Fruit fly (Drosophila melanogaster) S2 (cell line): Measurements from ENCODE around the gene Mink.

Source experiments
- CG8478 ChIP-seq: fragments of >200 bp; optimal IDR thresholded peaks from 2 replicates; lab custom pipeline; 2018
- CTCF ChIP-seq, 2 experiments: fragments of >200 bp; optimal IDR thresholded peaks; 2 replicates each; lab custom pipeline; 2018

Mink gene

dm6 chr3R:24906648-24907047, 15.6 kb upstream of the Mink start:
- TF ChIP-seq CG8478 (lab: Kevin White, UChicago) = no peak
- TF ChIP-seq CTCF (optimal IDR thresholded peaks at IDR 0.05; lab: Kevin White, UChicago) = no peak

dm6 chr3R:24908034-24908433, 14.2 kb upstream of the Mink start:
- TF ChIP-seq CTCF (optimal IDR thresholded peaks at IDR 0.05; lab: Kevin White, UChicago) = no peak
- TF ChIP-seq CG8478 (lab: Kevin White, UChicago) = no peak

DNA sequence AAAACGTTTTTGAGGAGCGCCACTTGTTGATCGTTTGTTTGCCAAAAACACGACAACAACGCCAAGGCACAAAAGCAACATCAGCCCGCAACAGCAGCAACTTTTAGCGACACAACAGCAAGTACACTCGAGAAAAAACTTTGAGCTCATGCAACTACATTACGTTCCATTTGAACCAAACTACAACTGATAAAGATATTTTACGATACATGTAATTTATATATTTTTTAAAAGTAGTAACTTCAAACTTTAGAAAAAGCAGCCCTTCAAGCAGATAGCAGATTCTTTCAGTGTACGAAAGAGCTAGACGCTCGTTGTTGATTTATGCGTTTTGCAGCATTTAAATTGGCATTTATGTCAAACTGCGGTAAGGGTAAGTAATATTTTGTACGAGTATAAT, 12.2 kb upstream of the Mink start:
- TF ChIP-seq CG8478 (lab: Kevin White, UChicago) (no peak), CTCF (optimal IDR thresholded peaks at IDR 0.05; lab: Kevin White, UChicago) (no peak)

dm6 chr3R:24914864-24915263, 7.4 kb upstream of the Mink start:
- TF ChIP-seq CTCF (optimal IDR thresholded peaks at IDR 0.05; lab: Kevin White, UChicago) = no peak
- no peak for TF ChIP-seq CG8478 (lab: Kevin White, UChicago)

dm6 chr3R:24917814-24918636, 4.2 kb upstream of the Mink start, which contains the start of the genes PIG-S, sud1 and CG11168:
Gene PIG-S (minus strand): TSS chr3R:24917864.
Gene sud1 (minus strand): TSS chr3R:24917864.
Gene CG11168 (plus strand): TSS chr3R:24918106.
- TF ChIP-seq CTCF (optimal IDR thresholded peaks at IDR 0.05; lab: Kevin White, UChicago) (no peak), CG8478 (lab: Kevin White, UChicago) (no peak)

dm6 chr3R:24924916-24925315, 2.6 kb downstream of the Mink start, which contains the start of gene Trf4-2:
Gene Trf4-2 (plus strand): TSS chr3R:24925216.
- TF ChIP-seq CTCF (optimal IDR thresholded peaks at IDR 0.05; lab: Kevin White, UChicago) (no peak), CG8478 (lab: Kevin White, UChicago) (no peak)

DNA sequence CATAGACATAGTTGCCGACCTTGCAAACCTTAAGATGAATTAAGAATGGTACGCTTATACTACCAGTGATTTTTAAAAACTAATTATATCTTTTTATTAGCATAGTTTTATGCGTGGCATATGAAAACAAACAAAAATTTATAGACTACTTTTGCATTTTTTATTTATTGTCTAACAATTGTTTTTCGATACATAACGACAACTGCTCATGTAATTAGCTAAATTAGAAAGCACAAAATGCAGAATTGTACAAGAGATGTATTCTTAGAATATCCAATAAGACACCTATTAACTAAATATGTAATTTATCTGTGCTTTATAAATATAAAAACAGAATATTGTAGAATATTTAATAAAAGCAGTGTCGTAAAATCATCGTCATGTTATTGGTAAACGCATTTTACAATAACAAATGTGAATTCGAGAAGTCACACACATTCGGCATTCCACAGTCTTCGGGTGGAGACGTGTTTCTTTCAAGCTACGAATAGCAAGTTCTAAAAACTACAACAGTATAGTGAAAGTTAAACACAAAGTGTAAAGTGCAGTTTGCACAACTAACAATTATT, 4.6 kb downstream of the Mink start:
- TF ChIP-seq CG8478 (lab: Kevin White, UChicago) (no peak), CTCF (optimal IDR thresholded peaks at IDR 0.05; lab: Kevin White, UChicago) (no peak)

- TF ChIP-seq CTCF (optimal IDR thresholded peaks at IDR 0.05; lab: Kevin White, UChicago) (no peak), CG8478 (lab: Kevin White, UChicago) (no peak)
These were observed 9.6 kb downstream of the Mink start, which contains the start of gene CG11771 for dm6 chr3R:24931856-24932255. Gene CG11771 (plus strand): TSS chr3R:24932010.

dm6 chr3R:24934542-24934941, 12.3 kb downstream of the Mink start:
- TF ChIP-seq CTCF (optimal IDR thresholded peaks at IDR 0.05; lab: Kevin White, UChicago) = no peak
- no peak for TF ChIP-seq CG8478 (lab: Kevin White, UChicago)

- no peak for TF ChIP-seq CG8478 (lab: Kevin White, UChicago)
- no peak for TF ChIP-seq CTCF (optimal IDR thresholded peaks at IDR 0.05; lab: Kevin White, UChicago)
These were observed 13.5 kb downstream of the Mink start for dm6 chr3R:24935758-24936157.

DNA sequence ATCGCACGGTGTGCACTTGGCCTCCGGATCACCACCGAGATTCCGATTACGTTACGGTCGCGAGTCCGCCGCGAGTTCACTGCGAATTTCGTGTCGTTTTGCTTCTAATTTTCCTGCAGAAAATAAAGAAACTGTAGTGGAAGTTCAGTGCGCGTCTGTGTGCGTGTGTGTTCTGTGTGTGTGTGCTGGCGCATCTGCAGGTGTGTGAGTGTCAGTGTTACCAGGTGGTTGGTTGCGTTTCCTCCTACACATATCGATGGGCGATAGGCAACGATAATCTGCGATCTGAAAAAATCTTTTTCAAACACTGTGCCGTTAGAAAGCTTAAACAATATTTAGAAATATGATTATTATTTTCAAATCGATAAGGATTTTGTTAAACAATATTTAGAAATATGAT, 15.8 kb downstream of the Mink start, which contains the start of gene Osbp:
Gene Osbp, minus strand, starts transcription at position 174 of the 400 bp plus-strand sequence.
- no peak for TF ChIP-seq CG8478 (lab: Kevin White, UChicago)
- no peak for TF ChIP-seq CTCF (optimal IDR thresholded peaks at IDR 0.05; lab: Kevin White, UChicago)

DNA sequence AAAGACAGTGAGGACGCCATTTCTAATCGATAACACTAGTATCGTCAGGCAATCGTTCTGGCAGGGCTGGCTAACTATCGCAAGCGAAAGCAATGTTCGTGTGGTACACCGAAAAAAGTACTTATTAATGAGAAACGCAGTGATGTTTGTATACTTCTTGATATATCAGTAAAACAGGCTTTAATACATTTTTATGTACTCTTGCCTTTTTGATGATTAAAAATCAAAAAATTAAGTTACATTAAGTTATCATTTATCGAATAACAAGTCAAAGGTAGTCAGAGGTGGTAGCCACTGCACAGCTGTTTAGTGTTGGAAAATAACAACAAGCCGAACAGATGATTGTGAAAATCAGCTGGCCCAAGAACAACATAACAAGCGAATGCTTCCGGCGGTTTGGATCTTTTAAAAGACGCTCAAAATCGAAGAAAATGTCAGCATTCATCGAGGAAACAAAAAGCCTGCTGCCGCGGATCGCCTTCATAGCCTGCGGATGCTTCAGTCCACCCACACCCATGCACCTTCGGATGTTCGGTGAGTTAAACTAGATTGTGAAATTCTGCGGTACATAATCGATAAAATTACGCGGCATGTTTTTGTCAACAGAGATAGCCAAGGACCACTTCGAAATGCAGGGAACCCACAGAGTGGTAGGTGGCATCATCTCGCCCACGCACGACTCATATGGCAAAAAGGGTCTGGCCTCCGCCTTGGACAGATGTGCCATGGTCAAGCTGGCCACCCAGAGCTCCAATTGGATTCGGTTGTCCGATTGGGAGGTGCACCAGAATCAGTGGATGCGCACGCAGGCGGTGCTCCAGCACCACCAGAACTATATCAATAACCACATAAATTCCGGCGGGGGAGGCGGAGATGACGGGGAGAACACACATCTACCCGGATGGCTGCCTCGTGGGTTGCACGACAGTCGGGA, 22.9 kb downstream of the Mink start, which contains the start of the genes ssh and Nmnat:
Gene ssh, minus strand, starts transcription at position 37 of the 934 bp plus-strand sequence.
Gene Nmnat, plus strand, starts transcription at position 318 of the 934 bp plus-strand sequence.
- TF ChIP-seq CG8478 (lab: Kevin White, UChicago) (no peak), CTCF (optimal IDR thresholded peaks at IDR 0.05; lab: Kevin White, UChicago) (no peak)

- TF ChIP-seq CG8478 (lab: Kevin White, UChicago) = no peak
- TF ChIP-seq CTCF (optimal IDR thresholded peaks at IDR 0.05; lab: Kevin White, UChicago) = no peak
These were observed 25.1 kb downstream of the Mink start, which contains the start of gene mah for dm6 chr3R:24947332-24947731. Gene mah (plus strand): TSS chr3R:24947632.

DNA sequence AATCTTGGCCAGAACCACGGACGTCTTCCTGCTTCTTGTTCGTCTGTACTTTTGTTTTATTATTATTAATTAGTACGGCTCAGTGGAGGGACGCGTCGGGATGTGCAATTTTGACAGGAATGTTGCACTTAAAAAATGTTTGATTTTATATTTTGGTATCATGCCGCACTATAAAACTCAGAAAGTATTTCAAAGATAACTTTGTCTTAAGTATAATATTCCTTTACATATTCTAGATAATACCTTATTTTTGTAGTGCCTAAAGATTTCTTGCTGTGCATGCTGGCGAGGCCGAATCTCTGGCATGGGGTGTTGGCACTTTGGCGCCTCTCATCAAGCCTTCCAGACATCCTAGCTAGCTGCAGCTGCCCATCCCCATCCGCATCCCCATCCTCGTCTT, 30.9 kb downstream of the Mink start:
- TF ChIP-seq CG8478 (lab: Kevin White, UChicago) = no peak
- no peak for TF ChIP-seq CTCF (optimal IDR thresholded peaks at IDR 0.05; lab: Kevin White, UChicago)
